Worm (Caenorhabditis elegans) whole organism, mixed stage, embryonic: Measurements from ENCODE around the gene tyr-6.

Source experiments
- M03D4.4 ChIP-seq: sonication (generic microtip); optimal IDR thresholded peaks from 2 replicates; lab custom pipeline; 2017; ENCODE audit warnings: mild to moderate bottlenecking, missing genetic modification characterization, missing compliant biosample characterization
- bed-3 ChIP-seq: fragments of 200-800 bp; sonication (Bioruptor generic); optimal IDR thresholded peaks from 3 replicates; lab custom pipeline; 2018; ENCODE audit warnings: mild to moderate bottlenecking, missing genetic modification characterization, moderate library complexity, missing compliant biosample characterization
- blmp-1 ChIP-seq: fragments of 150-350 bp; optimal IDR thresholded peaks from 2 replicates; lab custom pipeline; 2014; ENCODE audit warnings: missing biosample characterization, missing genetic modification characterization
- ceh-39 ChIP-seq: fragments of 150-350 bp; optimal IDR thresholded peaks from 2 replicates; lab custom pipeline; 2014; ENCODE audit warnings: missing biosample characterization, missing genetic modification characterization
- ceh-43 ChIP-seq: fragments of 200-800 bp; sonication (Bioruptor generic); optimal IDR thresholded peaks from 2 replicates; lab custom pipeline; 2018; ENCODE audit warnings: mild to moderate bottlenecking, missing genetic modification characterization, moderate library complexity, missing compliant biosample characterization
- ceh-83 ChIP-seq: fragments of 200-800 bp; sonication (Bioruptor generic); optimal IDR thresholded peaks from 2 replicates; lab custom pipeline; 2018; ENCODE audit warnings: mild to moderate bottlenecking, missing genetic modification characterization, missing compliant biosample characterization
- ces-1 ChIP-seq: fragments of 150-350 bp; optimal IDR thresholded peaks from 2 replicates; lab custom pipeline; 2014; ENCODE audit warnings: missing biosample characterization, missing genetic modification reagents, missing genetic modification characterization
- cnd-1 ChIP-seq: fragments of 200-800 bp; sonication (Bioruptor generic); optimal IDR thresholded peaks from 2 replicates; lab custom pipeline; 2018; ENCODE audit warnings: mild to moderate bottlenecking, missing genetic modification characterization, missing compliant biosample characterization
- elt-1 ChIP-seq: sonication (generic microtip); optimal IDR thresholded peaks from 2 replicates; lab custom pipeline; 2017; ENCODE audit warnings: missing genetic modification characterization, mild to moderate bottlenecking, missing compliant biosample characterization, antibody characterized with exemption, moderate library complexity, borderline replicate concordance; ENCODE audit not compliant: insufficient read depth
- elt-3 ChIP-seq: fragments of 150-350 bp; optimal IDR thresholded peaks from 2 replicates; lab custom pipeline; 2014; ENCODE audit warnings: missing biosample characterization, missing genetic modification characterization
- flh-1 ChIP-seq: fragments of 200-800 bp; sonication (Bioruptor generic); optimal IDR thresholded peaks from 2 replicates; lab custom pipeline; 2018; ENCODE audit warnings: mild to moderate bottlenecking, missing genetic modification characterization, moderate library complexity, missing compliant biosample characterization
- ham-2 ChIP-seq: fragments of 200-800 bp; sonication (Bioruptor generic); optimal IDR thresholded peaks from 2 replicates; lab custom pipeline; 2018; ENCODE audit warnings: mild to moderate bottlenecking, missing genetic modification characterization, missing compliant biosample characterization
- lin-13 ChIP-seq: fragments of 150-350 bp; optimal IDR thresholded peaks from 2 replicates; lab custom pipeline; 2014; ENCODE audit warnings: missing biosample characterization, missing genetic modification characterization
- lin-32 ChIP-seq: fragments of 200-800 bp; sonication (Bioruptor generic); optimal IDR thresholded peaks from 2 replicates; lab custom pipeline; 2018; ENCODE audit warnings: mild to moderate bottlenecking, missing genetic modification characterization, missing compliant biosample characterization
- lsy-2 ChIP-seq: fragments of 150-350 bp; optimal IDR thresholded peaks from 2 replicates; lab custom pipeline; 2014; ENCODE audit warnings: missing biosample characterization, missing genetic modification characterization
- mab-5 ChIP-seq: fragments of 150-350 bp; optimal IDR thresholded peaks from 2 replicates; lab custom pipeline; 2014; ENCODE audit warnings: missing biosample characterization, missing genetic modification characterization
- mep-1 ChIP-seq: fragments of 150-350 bp; optimal IDR thresholded peaks from 2 replicates; lab custom pipeline; 2017; ENCODE audit warnings: missing biosample characterization, missing genetic modification reagents, missing genetic modification characterization, inconsistent platforms
- mls-2 ChIP-seq: sonication (generic microtip); optimal IDR thresholded peaks from 2 replicates; lab custom pipeline; 2016; ENCODE audit warnings: mild to moderate bottlenecking, missing genetic modification characterization, moderate library complexity, missing compliant biosample characterization
- nhr-12 ChIP-seq: fragments of 150-350 bp; optimal IDR thresholded peaks from 2 replicates; lab custom pipeline; 2014; ENCODE audit warnings: missing biosample characterization, missing genetic modification characterization
- nhr-2 ChIP-seq: fragments of 150-350 bp; optimal IDR thresholded peaks from 2 replicates; lab custom pipeline; 2014; ENCODE audit warnings: missing biosample characterization, missing genetic modification characterization
- nhr-237 ChIP-seq: fragments of 150-350 bp; optimal IDR thresholded peaks from 2 replicates; lab custom pipeline; 2014; ENCODE audit warnings: missing biosample characterization, missing genetic modification characterization
- nhr-28 ChIP-seq: fragments of 150-350 bp; optimal IDR thresholded peaks from 2 replicates; lab custom pipeline; 2014; ENCODE audit warnings: missing biosample characterization, missing genetic modification characterization
- pha-4 ChIP-seq: fragments of 150-350 bp; optimal IDR thresholded peaks from 2 replicates; lab custom pipeline; 2018; ENCODE audit warnings: missing biosample characterization, missing genetic modification reagents, missing genetic modification characterization
- sem-2 ChIP-seq: fragments of 200-800 bp; sonication (Bioruptor generic); optimal IDR thresholded peaks from 2 replicates; lab custom pipeline; 2018; ENCODE audit warnings: mild to moderate bottlenecking, missing genetic modification characterization, missing compliant biosample characterization
- snpc-4 ChIP-seq: fragments of 150-350 bp; optimal IDR thresholded peaks from 2 replicates; lab custom pipeline; 2014; ENCODE audit warnings: missing biosample characterization, missing genetic modification characterization
- sptf-1 ChIP-seq: sonication (generic microtip); optimal IDR thresholded peaks from 2 replicates; lab custom pipeline; 2017; ENCODE audit warnings: mild to moderate bottlenecking, missing genetic modification characterization, moderate library complexity, missing compliant biosample characterization
- tbx-8 ChIP-seq: fragments of 200-800 bp; sonication (Bioruptor generic); optimal IDR thresholded peaks from 2 replicates; lab custom pipeline; 2018; ENCODE audit warnings: mild to moderate bottlenecking, missing genetic modification characterization, moderate library complexity, missing compliant biosample characterization
- unc-120 ChIP-seq: sonication (generic microtip); optimal IDR thresholded peaks from 2 replicates; lab custom pipeline; 2017; ENCODE audit warnings: missing genetic modification characterization, missing compliant biosample characterization; ENCODE audit not compliant: poor library complexity, severe bottlenecking
- unc-39 ChIP-seq: fragments of 150-350 bp; optimal IDR thresholded peaks from 2 replicates; lab custom pipeline; 2014; ENCODE audit warnings: missing biosample characterization, missing genetic modification characterization
- zip-8 ChIP-seq: fragments of 150-350 bp; optimal IDR thresholded peaks from 2 replicates; lab custom pipeline; 2014; ENCODE audit warnings: missing biosample characterization, missing genetic modification characterization
- ztf-11 ChIP-seq: fragments of 150-350 bp; optimal IDR thresholded peaks from 2 replicates; lab custom pipeline; 2014; ENCODE audit warnings: missing biosample characterization, missing genetic modification characterization

Gene tyr-6

DNA sequence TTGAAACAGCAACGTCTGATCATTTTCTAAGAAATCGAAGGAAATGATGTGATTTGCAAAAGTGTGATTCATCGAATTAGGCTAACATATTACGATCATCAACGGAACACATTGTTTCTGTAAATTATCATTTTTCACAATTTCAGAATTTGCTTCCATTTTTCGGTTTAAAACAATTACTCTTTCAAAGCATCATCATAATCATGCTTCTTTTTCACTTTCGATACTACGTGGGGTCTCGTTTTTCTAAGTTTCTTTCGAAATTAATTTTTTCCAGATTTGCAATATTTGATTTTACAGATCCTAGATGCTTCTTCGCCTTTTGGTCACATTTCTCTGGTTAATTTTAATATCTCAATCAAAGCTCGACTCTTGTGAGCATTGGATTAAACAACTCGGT lies at the start of gene tyr-6:
TSS of gene tyr-6 (plus strand) at position 301 of the 400 bp plus-strand sequence.
- TF ChIP-seq lin-32: no peak
- no peak for TF ChIP-seq nhr-28 (tag; lab: Kevin White, UChicago)
- no peak for TF ChIP-seq flh-1 (GFP tag; lab: Kevin White, UChicago)
- no peak for TF ChIP-seq mep-1 (tag; lab: Kevin White, UChicago)
- TF ChIP-seq ham-2: no peak
- TF ChIP-seq ceh-39 (tag; lab: Kevin White, UChicago): no peak
- no peak for TF ChIP-seq ztf-11 (tag; lab: Kevin White, UChicago)
- TF ChIP-seq ceh-83 (GFP tag; lab: Kevin White, UChicago): no peak
- TF ChIP-seq lin-13 (tag; lab: Kevin White, UChicago): no peak
- no peak for TF ChIP-seq ceh-43 (GFP tag; lab: Kevin White, UChicago)

DNA sequence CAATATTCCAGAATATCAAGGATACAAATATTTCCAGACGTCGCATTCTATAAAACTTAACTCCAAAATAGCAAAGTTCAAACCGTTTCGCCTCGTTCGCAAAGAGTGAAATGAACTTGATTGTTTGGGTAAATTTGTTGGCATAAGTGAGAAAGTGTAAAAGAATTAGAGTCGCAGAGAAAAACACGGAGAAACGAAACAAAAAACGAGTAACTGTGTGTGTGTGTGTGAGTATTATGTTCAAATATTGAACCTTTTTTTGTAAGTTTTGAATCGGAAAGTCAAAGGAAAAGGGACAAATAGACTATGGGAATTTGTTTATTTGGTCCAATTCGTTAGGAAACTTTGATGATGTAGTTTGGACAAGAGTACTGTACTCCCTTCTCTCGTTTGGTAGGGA lies 48.7 kb upstream of the tyr-6 start, which contains the start of gene acp-7:
TSS of gene acp-7 (minus strand) at position 101 of the 400 bp plus-strand sequence.
- TF ChIP-seq elt-3 (tag; lab: Kevin White, UChicago) (no peak), nhr-12 (no peak), bed-3 (GFP tag; lab: Kevin White, UChicago) (no peak), cnd-1 (tag; lab: Kevin White, UChicago) (no peak), nhr-28 (tag; lab: Kevin White, UChicago) (no peak), nhr-2 (tag; lab: Kevin White, UChicago) (no peak), sem-2 (GFP tag; lab: Kevin White, UChicago) (no peak), M03D4.4 (tag; lab: Kevin White, UChicago) (no peak), mls-2 (no peak), lin-13 (tag; lab: Kevin White, UChicago) (no peak), blmp-1 (tag; lab: Kevin White, UChicago) (no peak), tbx-8 (GFP tag; lab: Kevin White, UChicago) (no peak), flh-1 (GFP tag; lab: Kevin White, UChicago) (no peak), pha-4 (tag; lab: Kevin White, UChicago) (no peak), elt-1 (tag; lab: Kevin White, UChicago) (no peak), ztf-11 (tag; lab: Kevin White, UChicago) (no peak), unc-39 (tag; lab: Kevin White, UChicago) (no peak)

ce11 chrIV:6432375-6432774 lies 47.9 kb upstream of the tyr-6 start:
- TF ChIP-seq mls-2 (no peak), ceh-39 (tag; lab: Kevin White, UChicago) (no peak), flh-1 (GFP tag; lab: Kevin White, UChicago) (no peak), elt-1 (tag; lab: Kevin White, UChicago) (no peak), ces-1 (GFP tag; lab: Kevin White, UChicago) (no peak), sptf-1 (tag; lab: Kevin White, UChicago) (no peak), pha-4 (tag; lab: Kevin White, UChicago) (no peak), elt-3 (tag; lab: Kevin White, UChicago) (no peak), nhr-237 (tag; lab: Kevin White, UChicago) (no peak), lsy-2 (tag; lab: Kevin White, UChicago) (no peak), snpc-4 (tag; lab: Kevin White, UChicago) (no peak), bed-3 (GFP tag; lab: Kevin White, UChicago) (no peak), zip-8 (no peak), unc-120 (tag; lab: Kevin White, UChicago) (no peak), unc-39 (tag; lab: Kevin White, UChicago) (no peak)
- TF ChIP-seq, all 35 proteins: peak for 0

DNA sequence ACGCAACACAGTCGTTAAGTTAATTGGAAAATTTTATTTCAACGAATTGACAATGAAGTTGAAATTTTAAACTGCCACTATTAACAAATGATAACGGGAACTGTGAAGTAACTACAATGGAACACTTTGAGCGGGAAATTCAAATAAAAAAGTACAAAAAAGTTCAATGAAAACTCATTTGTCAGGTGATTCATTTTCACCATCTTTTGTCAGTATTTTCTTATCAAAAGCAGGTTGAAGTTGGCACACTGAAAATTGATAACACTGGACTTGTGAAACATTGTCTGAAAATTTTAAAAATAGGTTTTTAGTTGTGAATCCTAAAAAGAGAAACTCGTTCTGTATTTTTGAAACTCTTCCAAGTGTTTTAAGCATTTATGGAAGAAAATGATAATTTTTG lies 46.9 kb upstream of the tyr-6 start:
- TF ChIP-seq cnd-1 (tag; lab: Kevin White, UChicago) (no peak), flh-1 (GFP tag; lab: Kevin White, UChicago) (no peak), nhr-12 (no peak), ces-1 (GFP tag; lab: Kevin White, UChicago) (no peak), tbx-8 (GFP tag; lab: Kevin White, UChicago) (no peak), nhr-28 (tag; lab: Kevin White, UChicago) (no peak)

ce11 chrIV:6438051-6438450 lies 42.3 kb upstream of the tyr-6 start, which contains the start of gene dlc-5:
dlc-5 (plus strand) TSS chrIV:6438204.
- TF ChIP-seq elt-1 (tag; lab: Kevin White, UChicago) (no peak), ceh-39 (tag; lab: Kevin White, UChicago) (no peak), lin-13 (tag; lab: Kevin White, UChicago) (no peak), ceh-43 (GFP tag; lab: Kevin White, UChicago) (no peak), cnd-1 (tag; lab: Kevin White, UChicago) (no peak), ztf-11 (tag; lab: Kevin White, UChicago) (no peak), lin-32 (no peak), mab-5 (no peak), tbx-8 (GFP tag; lab: Kevin White, UChicago) (no peak), ces-1 (GFP tag; lab: Kevin White, UChicago) (no peak), sem-2 (GFP tag; lab: Kevin White, UChicago) (no peak), snpc-4 (tag; lab: Kevin White, UChicago) (no peak), pha-4 (tag; lab: Kevin White, UChicago) (no peak), bed-3 (GFP tag; lab: Kevin White, UChicago) (no peak), lsy-2 (tag; lab: Kevin White, UChicago) (no peak), nhr-2 (tag; lab: Kevin White, UChicago) (no peak)
